Worm (Caenorhabditis elegans): ENCODE results near the gene ztf-1.

ce11 chrIII:8745214-8745613, 46.9 kb downstream of the ztf-1 start:
- TF ChIP-seq sox-4 (tag; optimal IDR thresholded peaks at IDR 0.05): no peak
- no peak for TF ChIP-seq Y116A8C.19 (tag; optimal IDR thresholded peaks at IDR 0.05; ENCODE audit: borderline replicate concordance)
- no peak for TF ChIP-seq ces-1 (GFP tag; optimal IDR thresholded peaks at IDR 0.05)
- TF ChIP-seq ztf-4 (tag; optimal IDR thresholded peaks at IDR 0.05): no peak
- TF ChIP-seq fkh-10 (GFP tag; optimal IDR thresholded peaks at IDR 0.05): no peak
- no peak for TF ChIP-seq unc-62 (GFP tag; optimal IDR thresholded peaks at IDR 0.05)
- TF ChIP-seq lin-15B (tag; optimal IDR thresholded peaks at IDR 0.05): no peak
- no peak for TF ChIP-seq snpc-4 (tag; optimal IDR thresholded peaks at IDR 0.05)
